Fruit fly (Drosophila melanogaster) whole organism, embryonic: ENCODE measurements around the gene msopa.

ENCODE experiments used
- Aef1 ChIP-seq: fragments of 200-800 bp; sonication (Bioruptor generic); IDR thresholded peaks from 3 replicates; pipeline ENCODE4 v1.3.6; 2022; ENCODE audit warnings: missing biosample characterization, missing genetic modification characterization
- BEAF-32 ChIP-seq: fragments of 200-800 bp; sonication (Bioruptor generic); optimal IDR thresholded peaks from 3 replicates; lab custom pipeline; 2017; ENCODE audit warnings: missing biosample characterization, missing genetic modification characterization, mild to moderate bottlenecking, moderate library complexity, missing genetic modification reagents
- CG10147 ChIP-seq: fragments of 200-800 bp; sonication (Bioruptor generic); optimal IDR thresholded peaks from 2 replicates; lab custom pipeline; 2019; ENCODE audit warnings: missing biosample characterization, mild to moderate bottlenecking, missing genetic modification characterization, moderate library complexity
- CG10366 ChIP-seq: fragments of 200-800 bp; sonication (Bioruptor generic); IDR thresholded peaks from 2 replicates; pipeline ENCODE4 v1.3.6; 2022; ENCODE audit warnings: missing biosample characterization, missing genetic modification characterization
- CG10565 ChIP-seq: fragments of 200-800 bp; sonication (Bioruptor generic); optimal IDR thresholded peaks from 3 replicates; lab custom pipeline; 2016; ENCODE audit warnings: missing biosample characterization, mild to moderate bottlenecking, missing genetic modification characterization
- CG11504 ChIP-seq: fragments of 200-800 bp; sonication (Bioruptor generic); optimal IDR thresholded peaks from 3 replicates; lab custom pipeline; 2019; ENCODE audit warnings: missing biosample characterization, mild to moderate bottlenecking, missing genetic modification characterization, moderate library complexity
- CG12104 ChIP-seq: fragments of 200-800 bp; sonication (Bioruptor generic); optimal IDR thresholded peaks from 3 replicates; lab custom pipeline; 2016; ENCODE audit warnings: missing biosample characterization, missing genetic modification characterization
- CG12659 ChIP-seq: fragments of 200-800 bp; sonication (Bioruptor generic); optimal IDR thresholded peaks from 3 replicates; lab custom pipeline; 2017; ENCODE audit warnings: mild to moderate bottlenecking, missing biosample characterization, missing genetic modification reagents, missing genetic modification characterization
- CG12942 ChIP-seq: fragments of 200-800 bp; sonication (Bioruptor generic); optimal IDR thresholded peaks from 3 replicates; lab custom pipeline; 2016; ENCODE audit warnings: missing biosample characterization, missing genetic modification characterization
- CG15514 ChIP-seq: fragments of 200-800 bp; sonication (Bioruptor generic); optimal IDR thresholded peaks from 3 replicates; lab custom pipeline; 2017; ENCODE audit warnings: missing biosample characterization, missing genetic modification characterization, mild to moderate bottlenecking, moderate library complexity, missing genetic modification reagents
- CG17568 ChIP-seq: fragments of 200-800 bp; sonication (Bioruptor generic); optimal IDR thresholded peaks from 2 replicates; lab custom pipeline; 2018; ENCODE audit warnings: missing biosample characterization, mild to moderate bottlenecking, missing genetic modification characterization, moderate library complexity
- CG1792 ChIP-seq: fragments of 200-800 bp; sonication (Bioruptor generic); optimal IDR thresholded peaks from 2 replicates; lab custom pipeline; 2016; ENCODE audit warnings: missing biosample characterization, missing genetic modification characterization
- CG2116 ChIP-seq: fragments of 200-800 bp; sonication (Bioruptor generic); optimal IDR thresholded peaks from 3 replicates; lab custom pipeline; 2018; ENCODE audit warnings: missing biosample characterization, mild to moderate bottlenecking, missing genetic modification characterization
- CG2199 ChIP-seq: fragments of 200-800 bp; sonication (Bioruptor generic); IDR thresholded peaks from 3 replicates; pipeline ENCODE4 v1.3.6; 2022; ENCODE audit warnings: missing biosample characterization, missing genetic modification characterization
- CG2678 ChIP-seq: fragments of 200-800 bp; sonication (Bioruptor generic); optimal IDR thresholded peaks from 3 replicates; lab custom pipeline; 2019; ENCODE audit warnings: missing biosample characterization, mild to moderate bottlenecking, missing genetic modification characterization, moderate library complexity
- CG2712 ChIP-seq: fragments of 200-800 bp; optimal IDR thresholded peaks from 3 replicates; lab custom pipeline; 2019; ENCODE audit warnings: missing biosample characterization, mild to moderate bottlenecking, missing genetic modification characterization, moderate library complexity
- CG32532 ChIP-seq: fragments of 200-800 bp; sonication (Bioruptor generic); IDR thresholded peaks from 2 replicates; pipeline ENCODE4 v1.3.6; 2022; ENCODE audit warnings: missing biosample characterization, missing genetic modification characterization
- CG3281 ChIP-seq: fragments of 200-800 bp; sonication (Bioruptor generic); optimal IDR thresholded peaks from 3 replicates; lab custom pipeline; 2017; ENCODE audit warnings: missing biosample characterization, mild to moderate bottlenecking, missing genetic modification characterization
- CG3838 ChIP-seq: fragments of 200-800 bp; sonication (Bioruptor generic); optimal IDR thresholded peaks from 3 replicates; lab custom pipeline; 2016; ENCODE audit warnings: missing biosample characterization, missing genetic modification characterization
- CG6765 ChIP-seq: fragments of 200-800 bp; sonication (Bioruptor generic); optimal IDR thresholded peaks from 3 replicates; lab custom pipeline; 2017; ENCODE audit warnings: missing biosample characterization, mild to moderate bottlenecking, missing genetic modification characterization
- CG6854 ChIP-seq: fragments of 200-800 bp; sonication (Bioruptor generic); optimal IDR thresholded peaks from 3 replicates; lab custom pipeline; 2017; ENCODE audit warnings: missing biosample characterization, mild to moderate bottlenecking, missing genetic modification characterization
- CG7839 ChIP-seq: fragments of 200-800 bp; sonication (Bioruptor generic); optimal IDR thresholded peaks from 3 replicates; lab custom pipeline; 2018; ENCODE audit warnings: missing biosample characterization, mild to moderate bottlenecking, missing genetic modification characterization, moderate library complexity
- CG8765 ChIP-seq: fragments of 200-800 bp; sonication (Bioruptor generic); IDR thresholded peaks from 2 replicates; pipeline ENCODE4 v1.3.6; 2022; ENCODE audit warnings: missing biosample characterization, missing genetic modification characterization
- CG8944 ChIP-seq: fragments of 200-800 bp; sonication (Bioruptor generic); optimal IDR thresholded peaks from 3 replicates; lab custom pipeline; 2016; ENCODE audit warnings: missing biosample characterization, missing genetic modification characterization
- CG9932 ChIP-seq: fragments of 200-800 bp; sonication (Bioruptor generic); IDR thresholded peaks from 2 replicates; pipeline ENCODE4 v1.3.6; 2022; ENCODE audit warnings: missing biosample characterization, missing genetic modification characterization
- Deaf1 ChIP-seq: fragments of 200-800 bp; optimal IDR thresholded peaks from 3 replicates; lab custom pipeline; 2019; ENCODE audit warnings: missing biosample characterization, mild to moderate bottlenecking, missing genetic modification characterization, moderate library complexity
- E2f2 ChIP-seq: fragments of 200-800 bp; sonication (Bioruptor generic); IDR thresholded peaks from 2 replicates; pipeline ENCODE4 v1.3.6; 2022; ENCODE audit warnings: missing biosample characterization, missing genetic modification characterization
- Fer2 ChIP-seq: fragments of 200-800 bp; sonication (Bioruptor generic); optimal IDR thresholded peaks from 2 replicates; lab custom pipeline; 2018; ENCODE audit warnings: missing biosample characterization, mild to moderate bottlenecking, missing genetic modification characterization, moderate library complexity
- Fer3 ChIP-seq: fragments of 200-800 bp; sonication (Bioruptor generic); optimal IDR thresholded peaks from 2 replicates; lab custom pipeline; 2018; ENCODE audit warnings: missing biosample characterization, mild to moderate bottlenecking, missing genetic modification characterization, moderate library complexity
- GATAe ChIP-seq: fragments of 200-800 bp; sonication (Bioruptor generic); conservative IDR thresholded peaks from 2 replicates; pipeline ENCODE4 v1.3.6; 2022; ENCODE audit warnings: missing biosample characterization, missing genetic modification characterization
- HHEX ChIP-seq: fragments of 200-800 bp; sonication (Bioruptor generic); optimal IDR thresholded peaks from 3 replicates; lab custom pipeline; 2017; ENCODE audit warnings: missing biosample characterization, mild to moderate bottlenecking, missing genetic modification characterization, missing genetic modification reagents
- Hey ChIP-seq: fragments of 200-800 bp; sonication (Bioruptor generic); optimal IDR thresholded peaks from 3 replicates; lab custom pipeline; 2018; ENCODE audit warnings: missing biosample characterization, mild to moderate bottlenecking, missing genetic modification characterization
- HmgZ ChIP-seq: fragments of 200-800 bp; sonication (Bioruptor generic); optimal IDR thresholded peaks from 2 replicates; lab custom pipeline; 2018; ENCODE audit warnings: missing biosample characterization, mild to moderate bottlenecking, missing genetic modification characterization
- Hr39 ChIP-seq: fragments of >200 bp; optimal IDR thresholded peaks from 2 replicates; lab custom pipeline; 2017
- MESR4 ChIP-seq: fragments of 200-800 bp; sonication (Bioruptor generic); optimal IDR thresholded peaks from 2 replicates; lab custom pipeline; 2018; ENCODE audit warnings: missing biosample characterization, mild to moderate bottlenecking, missing genetic modification characterization, moderate library complexity
- NK7.1 ChIP-seq: fragments of 200-800 bp; sonication (Bioruptor generic); optimal IDR thresholded peaks from 3 replicates; lab custom pipeline; 2016; ENCODE audit warnings: missing biosample characterization, missing genetic modification characterization
- Scr ChIP-seq: fragments of 200-800 bp; sonication (Bioruptor generic); IDR thresholded peaks from 2 replicates; pipeline ENCODE4 v1.3.6; 2022; ENCODE audit warnings: missing biosample characterization, missing genetic modification characterization; ENCODE audit not compliant: partially characterized antibody
- Sox100B ChIP-seq: fragments of 200-800 bp; sonication (Bioruptor generic); optimal IDR thresholded peaks from 3 replicates; lab custom pipeline; 2018; ENCODE audit warnings: missing biosample characterization, mild to moderate bottlenecking, missing genetic modification characterization
- Vsx1 ChIP-seq: fragments of 200-800 bp; sonication (Bioruptor generic); optimal IDR thresholded peaks from 2 replicates; lab custom pipeline; 2017; ENCODE audit warnings: missing biosample characterization, mild to moderate bottlenecking, missing genetic modification characterization, missing genetic modification reagents
- abd-A ChIP-seq: fragments of 200-800 bp; sonication (Bioruptor generic); optimal IDR thresholded peaks from 3 replicates; lab custom pipeline; 2019; ENCODE audit warnings: missing biosample characterization, mild to moderate bottlenecking, missing genetic modification characterization, moderate library complexity
- bcd ChIP-seq: fragments of 200-800 bp; sonication (Bioruptor generic); optimal IDR thresholded peaks from 2 replicates; lab custom pipeline; 2017; ENCODE audit warnings: missing biosample characterization, mild to moderate bottlenecking, missing genetic modification characterization
- bowl ChIP-seq: fragments of 200-800 bp; sonication (Bioruptor generic); IDR thresholded peaks from 2 replicates; pipeline ENCODE4 v1.3.6; 2022; ENCODE audit warnings: missing biosample characterization, missing genetic modification characterization
- crc ChIP-seq: fragments of 200-800 bp; sonication (Bioruptor generic); optimal IDR thresholded peaks from 2 replicates; lab custom pipeline; 2016; ENCODE audit warnings: missing biosample characterization, missing genetic modification characterization
- dmrt11E ChIP-seq: fragments of 200-800 bp; sonication (Bioruptor generic); optimal IDR thresholded peaks from 3 replicates; lab custom pipeline; 2018; ENCODE audit warnings: missing biosample characterization, mild to moderate bottlenecking, missing genetic modification characterization, moderate library complexity
- h ChIP-seq: fragments of >200 bp; optimal IDR thresholded peaks from 2 replicates; lab custom pipeline; 2017
- her ChIP-seq: fragments of 200-800 bp; sonication (Bioruptor generic); optimal IDR thresholded peaks from 2 replicates; lab custom pipeline; 2016; ENCODE audit warnings: missing biosample characterization, missing genetic modification characterization
- kah ChIP-seq: fragments of 200-800 bp; sonication (Bioruptor generic); optimal IDR thresholded peaks from 2 replicates; lab custom pipeline; 2018; ENCODE audit warnings: missing biosample characterization, mild to moderate bottlenecking, missing genetic modification characterization
- lab ChIP-seq: fragments of 200-800 bp; sonication (Bioruptor generic); optimal IDR thresholded peaks from 3 replicates; lab custom pipeline; 2017; ENCODE audit warnings: missing biosample characterization, missing genetic modification characterization, mild to moderate bottlenecking, moderate library complexity, missing genetic modification reagents
- org-1 ChIP-seq: fragments of 200-800 bp; sonication (Bioruptor generic); optimal IDR thresholded peaks from 2 replicates; lab custom pipeline; 2017; ENCODE audit warnings: missing biosample characterization, missing genetic modification characterization
- twi ChIP-seq: fragments of 200-800 bp; optimal IDR thresholded peaks from 2 replicates; lab custom pipeline; 2019; ENCODE audit warnings: missing biosample characterization, mild to moderate bottlenecking, missing genetic modification characterization, moderate library complexity

The msopa gene

DNA sequence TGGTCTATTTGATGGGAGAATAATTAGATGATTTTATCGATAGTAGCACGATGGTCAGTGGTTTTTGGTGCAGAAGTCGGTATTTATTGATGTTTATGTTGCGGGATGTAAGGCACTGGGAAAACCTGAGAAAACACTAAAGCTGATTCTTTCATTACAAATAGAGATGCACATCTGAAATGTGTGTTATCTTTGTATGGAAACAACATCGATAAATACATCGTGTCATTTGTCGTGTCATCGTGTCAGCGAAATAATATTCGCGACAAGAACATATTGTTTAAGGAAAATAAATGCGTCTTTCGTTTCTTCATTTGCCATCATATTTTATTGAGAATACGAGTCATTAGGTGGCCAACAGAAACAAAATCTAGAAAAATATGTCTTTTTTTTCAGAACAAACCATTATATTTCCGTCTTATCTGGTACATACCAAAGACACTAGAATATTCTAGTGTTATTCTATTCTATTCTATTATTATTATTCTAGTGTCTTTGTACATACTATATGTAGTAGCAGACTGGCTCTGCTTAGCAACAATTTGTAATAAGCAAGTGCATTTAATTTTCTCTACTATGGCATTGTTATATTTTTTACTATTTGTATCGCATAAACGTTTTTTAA is 8.1 kb upstream of the msopa start, which contains the start of gene CG7133 (continued):
- TF ChIP-seq CG6765 (GFP tag; lab: Kevin White, UChicago) = no peak
- TF ChIP-seq HmgZ (tag; lab: Kevin White, UChicago) = no peak
- peak; percentile 45; the same call in 1 of the 2 replicates for TF ChIP-seq E2f2 (GFP tag; lab: Robert Waterston, UW)
- TF ChIP-seq CG2678 = no peak
- TF ChIP-seq CG1792 (GFP tag; lab: Kevin White, UChicago) = no peak
- TF ChIP-seq CG3281 (GFP tag; lab: Kevin White, UChicago) = no peak
- TF ChIP-seq CG9932 = peak; percentile 57
- no peak for TF ChIP-seq Hey (tag; lab: Kevin White, UChicago)
- no peak for TF ChIP-seq GATAe (GFP tag; lab: Robert Waterston, UW)
- TF ChIP-seq Vsx1 = no peak
- TF ChIP-seq crc (GFP tag; lab: Kevin White, UChicago) = no peak
- TF ChIP-seq CG2199 (GFP tag; lab: Robert Waterston, UW) = 0 out of 3 replicates have a peak, but pooled peaks have one; percentile 47
- TF ChIP-seq CG10366 (GFP tag; lab: Robert Waterston, UW) = no peak
- TF ChIP-seq Hr39 (lab: Kevin White, UChicago) = no peak
- TF ChIP-seq abd-A (tag; lab: Kevin White, UChicago) = no peak
- TF ChIP-seq CG12942 (GFP tag; lab: Kevin White, UChicago) = no peak
- no peak for TF ChIP-seq Fer2 (tag; lab: Kevin White, UChicago)
- no peak for TF ChIP-seq lab (GFP tag; lab: Kevin White, UChicago)
- no peak for TF ChIP-seq CG11504 (tag; lab: Kevin White, UChicago)
- no peak for TF ChIP-seq her (GFP tag; lab: Kevin White, UChicago)
- TF ChIP-seq MESR4 (GFP tag; lab: Kevin White, UChicago) = peak; percentile 59
- TF ChIP-seq CG8944 (GFP tag; lab: Kevin White, UChicago) = no peak
- peak; percentile 42 for TF ChIP-seq CG12659 (GFP tag; lab: Kevin White, UChicago)
- no peak for TF ChIP-seq CG7839
- TF ChIP-seq HHEX (GFP tag; lab: Kevin White, UChicago) = no peak
- no peak for TF ChIP-seq h (lab: Kevin White, UChicago)
- TF ChIP-seq Sox100B (GFP tag; lab: Kevin White, UChicago) = no peak
- no peak for TF ChIP-seq CG6854 (GFP tag; lab: Kevin White, UChicago)
- TF ChIP-seq org-1 = no peak
- peak; percentile 85 for TF ChIP-seq BEAF-32
- TF ChIP-seq dmrt11E (tag; lab: Kevin White, UChicago) = no peak
- no peak for TF ChIP-seq twi
- TF ChIP-seq bowl (GFP tag; lab: Robert Waterston, UW) = no peak
- TF ChIP-seq CG2116 = peak; percentile 43
- TF ChIP-seq Deaf1 = no peak
- no peak for TF ChIP-seq CG2712 (tag; lab: Kevin White, UChicago)
- TF ChIP-seq CG17568 (GFP tag; lab: Kevin White, UChicago) = no peak
- no peak for TF ChIP-seq CG8765
- no peak for TF ChIP-seq bcd (GFP tag; lab: Kevin White, UChicago)
- no peak for TF ChIP-seq CG10147 (GFP tag; lab: Kevin White, UChicago)
- no peak for TF ChIP-seq CG10565 (GFP tag; lab: Kevin White, UChicago)
- TF ChIP-seq Scr = peak; percentile 92
- no peak for TF ChIP-seq CG12104
- TF ChIP-seq CG3838 (GFP tag; lab: Kevin White, UChicago) = no peak
- peak; percentile 6; the same call in 1 of the 2 replicates for TF ChIP-seq CG32532
- TF ChIP-seq NK7.1 (GFP tag; lab: Kevin White, UChicago) = no peak
- TF ChIP-seq kah (GFP tag; lab: Kevin White, UChicago) = peak; percentile 4
- no peak for TF ChIP-seq Aef1
- TF ChIP-seq CG15514 (GFP tag; lab: Kevin White, UChicago) = peak; percentile 34
- no peak for TF ChIP-seq Fer3 (tag; lab: Kevin White, UChicago)
